Worm (Caenorhabditis elegans) whole organism, early embryonic: ENCODE measurements around the gene zig-10.

Source experiments
- B0310.2 ChIP-seq: sonication (generic microtip); optimal IDR thresholded peaks from 2 replicates; lab custom pipeline; 2016; ENCODE audit warnings: mild to moderate bottlenecking, missing genetic modification characterization, missing compliant biosample characterization
- F13C5.2 ChIP-seq: sonication (generic microtip); optimal IDR thresholded peaks from 2 replicates; lab custom pipeline; 2017; ENCODE audit warnings: mild to moderate bottlenecking, missing genetic modification characterization, inconsistent platforms, missing compliant biosample characterization
- aly-1 ChIP-seq: sonication (generic microtip); optimal IDR thresholded peaks from 2 replicates; lab custom pipeline; 2016; ENCODE audit warnings: missing genetic modification characterization, missing compliant biosample characterization
- ama-1 ChIP-seq: fragments of 150-350 bp; optimal IDR thresholded peaks from 2 replicates; lab custom pipeline; 2014
- ceh-13 ChIP-seq: fragments of 200-800 bp; sonication (Bioruptor generic); optimal IDR thresholded peaks from 2 replicates; lab custom pipeline; 2018; ENCODE audit warnings: mild to moderate bottlenecking, missing genetic modification characterization, missing compliant biosample characterization
- ceh-36 ChIP-seq: sonication (generic microtip); optimal IDR thresholded peaks from 2 replicates; lab custom pipeline; 2016; ENCODE audit warnings: missing genetic modification characterization, inconsistent platforms, missing compliant biosample characterization
- flt-1 ChIP-seq: fragments of 200-800 bp; sonication (Bioruptor generic); IDR thresholded peaks from 2 replicates; pipeline ENCODE4 v1.3.6; 2022; ENCODE audit warnings: missing genetic modification characterization, missing compliant biosample characterization
- hmbx-1 ChIP-seq: sonication (generic microtip); optimal IDR thresholded peaks from 2 replicates; lab custom pipeline; 2016; ENCODE audit warnings: mild to moderate bottlenecking, missing genetic modification characterization, missing compliant biosample characterization
- hmg-4 ChIP-seq: fragments of 200-800 bp; sonication (Bioruptor generic); optimal IDR thresholded peaks from 2 replicates; lab custom pipeline; 2018; ENCODE audit warnings: mild to moderate bottlenecking, missing genetic modification characterization, missing compliant biosample characterization
- pes-1 ChIP-seq: fragments of 200-800 bp; sonication (Bioruptor generic); IDR thresholded peaks from 2 replicates; pipeline ENCODE4 v1.3.6; 2022; ENCODE audit warnings: missing genetic modification reagents, missing genetic modification characterization, missing compliant biosample characterization
- sea-1 ChIP-seq: fragments of 200-800 bp; sonication (Bioruptor generic); conservative IDR thresholded peaks from 2 replicates; pipeline ENCODE4 v1.3.6; 2022; ENCODE audit warnings: missing genetic modification characterization, missing compliant biosample characterization
- tbx-11 ChIP-seq: fragments of 200-800 bp; sonication (Bioruptor generic); IDR thresholded peaks from 2 replicates; pipeline ENCODE4 v1.3.6; 2022; ENCODE audit warnings: missing genetic modification characterization, missing compliant biosample characterization
- tbx-37 ChIP-seq: fragments of 200-800 bp; sonication (Bioruptor generic); conservative IDR thresholded peaks from 2 replicates; pipeline ENCODE4 v1.3.6; 2022; ENCODE audit warnings: missing genetic modification reagents, missing genetic modification characterization, missing compliant biosample characterization

DNA sequence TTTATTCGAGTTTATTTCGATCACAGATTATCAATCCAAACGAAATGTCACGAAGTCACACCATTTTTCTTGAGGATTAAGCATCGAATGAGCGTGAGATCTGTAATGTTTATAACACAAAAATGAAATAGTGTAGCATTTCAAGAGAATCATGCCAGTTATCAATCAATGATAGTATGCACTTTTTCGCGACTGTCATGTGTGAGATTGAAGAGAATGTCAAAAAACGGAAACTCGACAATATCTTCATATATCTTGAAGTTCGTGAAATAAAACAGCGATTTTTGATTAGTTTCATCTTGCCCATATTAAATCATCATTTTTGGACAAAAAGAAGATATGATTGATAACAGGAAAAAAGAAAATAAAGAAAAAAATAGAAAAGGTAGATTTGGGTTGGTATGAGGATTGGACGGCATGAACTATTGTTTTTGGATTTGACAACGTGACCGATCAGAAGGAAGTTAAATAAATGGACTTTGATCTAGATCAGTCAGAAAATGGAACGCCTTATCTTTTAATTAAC is 19.4 kb upstream of the zig-10 start:
- TF ChIP-seq ama-1 (no peak), sea-1 (GFP tag; lab: Robert Waterston, UW) (no peak), tbx-11 (GFP tag; lab: Robert Waterston, UW) (no peak), ceh-36 (no peak), hmg-4 (GFP tag; lab: Kevin White, UChicago) (no peak), flt-1 (GFP tag; lab: Robert Waterston, UW) (no peak), F13C5.2 (tag; lab: Kevin White, UChicago) (no peak), pes-1 (GFP tag; lab: Robert Waterston, UW) (no peak), hmbx-1 (no peak), aly-1 (tag; lab: Kevin White, UChicago) (no peak), ceh-13 (GFP tag; lab: Kevin White, UChicago) (no peak), B0310.2 (tag; lab: Kevin White, UChicago) (no peak), tbx-37 (GFP tag; lab: Robert Waterston, UW) (no peak)
